Fruit fly (Drosophila melanogaster): ENCODE measurements around the gene CG15170.

CG15170 gene

DNA sequence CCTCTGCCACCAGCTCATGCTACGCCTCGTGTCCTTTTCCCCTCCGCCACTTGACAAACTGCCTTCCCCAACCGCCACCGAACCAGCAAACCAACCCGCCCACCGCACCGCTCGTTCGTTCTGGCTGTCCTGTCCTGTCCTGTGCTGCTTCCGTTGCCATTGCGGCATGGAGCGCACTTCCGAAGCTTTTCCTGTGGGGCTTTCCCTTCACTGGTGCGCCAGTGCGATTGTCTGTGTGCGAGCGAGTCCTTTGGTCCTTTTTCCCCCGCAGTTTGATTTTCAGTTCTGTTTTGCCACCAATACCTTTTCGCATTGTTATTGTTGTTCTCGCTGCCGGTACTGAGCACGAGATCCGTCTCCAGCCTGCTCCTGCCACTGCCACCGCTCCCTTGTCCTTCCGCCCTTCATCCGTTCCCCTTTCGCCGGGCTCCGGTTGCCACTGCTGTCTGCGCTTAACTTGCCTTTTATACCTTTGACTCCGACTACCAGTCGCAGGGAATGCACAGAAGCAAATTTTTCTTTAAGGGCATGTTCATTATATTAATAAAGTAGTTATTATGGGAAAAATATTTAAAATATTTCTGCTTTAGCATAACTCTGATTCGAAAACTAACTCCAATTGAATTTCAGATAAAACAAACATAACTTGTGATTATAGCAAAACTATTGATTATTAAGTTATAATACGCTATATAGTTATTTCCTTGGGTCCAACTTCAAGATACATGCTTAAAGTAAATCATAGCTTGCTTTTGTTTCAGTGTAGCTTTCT lies 34.1 kb upstream of the CG15170 start (continued):
- TF ChIP-seq achi (GFP tag; optimal IDR thresholded peaks at IDR 0.05) = peak; percentile 57
- peak; percentile 48 for TF ChIP-seq Hr4 (GFP tag; optimal IDR thresholded peaks at IDR 0.05)
- no peak for TF ChIP-seq CG15336 (GFP tag; IDR thresholded peaks at IDR 0.05)
- TF ChIP-seq svp (GFP tag) = peak; percentile 66
- peak; percentile 39 for TF ChIP-seq Sox14 (GFP tag; optimal IDR thresholded peaks at IDR 0.05)
- no peak for TF ChIP-seq Gug (GFP tag; IDR thresholded peaks at IDR 0.05)
- peak; percentile 28 for TF ChIP-seq CG4318 (GFP tag; optimal IDR thresholded peaks at IDR 0.05)
- peak; percentile 77 for TF ChIP-seq Ets96B (tag; optimal IDR thresholded peaks at IDR 0.05)
- TF ChIP-seq salr (GFP tag; optimal IDR thresholded peaks at IDR 0.05) = peak; percentile 31 to 39
- peak; percentile 29 for TF ChIP-seq CG11902 (GFP tag; optimal IDR thresholded peaks at IDR 0.05)
- peak; percentile 57 for TF ChIP-seq Smox (GFP tag; optimal IDR thresholded peaks at IDR 0.05)
- peak; percentile 10 for TF ChIP-seq CG16779 (tag; optimal IDR thresholded peaks at IDR 0.05)
- peak; percentile 51 for TF ChIP-seq topi (GFP tag; optimal IDR thresholded peaks at IDR 0.05)
- peak; percentile 47 for TF ChIP-seq CG10631 (GFP tag; optimal IDR thresholded peaks at IDR 0.05)
- TF ChIP-seq Hr39 (GFP tag; optimal IDR thresholded peaks at IDR 0.05) = peak; percentile 34
- peak; percentile 61 for TF ChIP-seq OdsH (GFP tag; optimal IDR thresholded peaks at IDR 0.05)
- no peak for TF ChIP-seq Hr38 (GFP tag; optimal IDR thresholded peaks at IDR 0.05)
- TF ChIP-seq cyc (GFP tag; optimal IDR thresholded peaks at IDR 0.05) = peak; percentile 28
- TF ChIP-seq Ets21C (GFP tag; optimal IDR thresholded peaks at IDR 0.05) = peak; percentile 33
- TF ChIP-seq dsx (GFP tag; optimal IDR thresholded peaks at IDR 0.05; ENCODE audit: poor library complexity, severe bottlenecking) = peak; percentile 69
- peak; percentile 81 for TF ChIP-seq CG3032 (tag; optimal IDR thresholded peaks at IDR 0.05)
- TF ChIP-seq CG6276 (GFP tag; optimal IDR thresholded peaks at IDR 0.05) = peak; percentile 32
- TF ChIP-seq fkh (GFP tag; optimal IDR thresholded peaks at IDR 0.05) = no peak
- TF ChIP-seq CG6854 (GFP tag; optimal IDR thresholded peaks at IDR 0.05) = no peak
- peak; percentile 55 for TF ChIP-seq Met (GFP tag; optimal IDR thresholded peaks at IDR 0.05)
- peak; percentile 48 for TF ChIP-seq CG34406 (GFP tag; optimal IDR thresholded peaks at IDR 0.05)
- peak; percentile 4 for TF ChIP-seq vri (GFP tag; optimal IDR thresholded peaks at IDR 0.05)
- TF ChIP-seq dac (GFP tag; optimal IDR thresholded peaks at IDR 0.05) = no peak
- peak; percentile 27 to 71 for TF ChIP-seq ss (GFP tag; optimal IDR thresholded peaks at IDR 0.05)
- peak; percentile 33 for TF ChIP-seq net (GFP tag; optimal IDR thresholded peaks at IDR 0.05)
- peak; percentile 90 for TF ChIP-seq Eip78C (GFP tag)
- peak; percentile 42 for TF ChIP-seq CG31627 (GFP tag; optimal IDR thresholded peaks at IDR 0.05)
- TF ChIP-seq Sox15 (GFP tag; optimal IDR thresholded peaks at IDR 0.05) = peak; percentile 42
- no peak for TF ChIP-seq Lpt (GFP tag; optimal IDR thresholded peaks at IDR 0.05)
- no peak for TF ChIP-seq fd85E (GFP tag; optimal IDR thresholded peaks at IDR 0.05)
- peak; percentile 54 for TF ChIP-seq CG6792 (GFP tag; optimal IDR thresholded peaks at IDR 0.05)
- peak; percentile 55 for TF ChIP-seq CG9139 (GFP tag; optimal IDR thresholded peaks at IDR 0.05)
- no peak for TF ChIP-seq CG6163 (GFP tag; IDR thresholded peaks at IDR 0.05)
- TF ChIP-seq spab (GFP tag; optimal IDR thresholded peaks at IDR 0.05) = peak; percentile 71

DNA sequence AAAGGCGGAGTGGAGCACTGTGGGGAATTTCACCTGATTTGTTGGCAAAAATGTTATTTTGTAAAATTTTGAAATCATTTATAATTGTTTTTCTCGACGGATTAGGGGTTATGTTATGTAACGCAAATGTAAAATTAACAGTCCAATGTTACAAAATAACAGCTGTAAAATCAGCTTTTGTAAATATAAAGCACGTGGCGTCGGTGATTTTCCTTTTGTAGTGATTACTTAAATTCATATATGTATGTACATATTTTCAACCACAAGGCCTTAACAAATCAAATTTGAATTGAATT lies 32.1 kb upstream of the CG15170 start, which contains the start of gene CG15172:
CG15172 (plus strand) TSS at position 197 of the 296 bp plus-strand sequence.
- no peak for TF ChIP-seq Gug (GFP tag; IDR thresholded peaks at IDR 0.05)
- TF ChIP-seq CG10631 (GFP tag; optimal IDR thresholded peaks at IDR 0.05) = no peak
- TF ChIP-seq CG11762 (GFP tag; optimal IDR thresholded peaks at IDR 0.05; ENCODE audit: insufficient read depth) = no peak
- no peak for TF ChIP-seq spab (GFP tag; optimal IDR thresholded peaks at IDR 0.05)
- no peak for TF ChIP-seq CG11902 (GFP tag; optimal IDR thresholded peaks at IDR 0.05)
- no peak for TF ChIP-seq Lpt (GFP tag; optimal IDR thresholded peaks at IDR 0.05)
- TF ChIP-seq fd59A (GFP tag; optimal IDR thresholded peaks at IDR 0.05) = no peak
- TF ChIP-seq CG34406 (GFP tag; optimal IDR thresholded peaks at IDR 0.05) = no peak
- TF ChIP-seq esn (GFP tag; optimal IDR thresholded peaks at IDR 0.05) = no peak
- no peak for TF ChIP-seq cyc (GFP tag; optimal IDR thresholded peaks at IDR 0.05)
- TF ChIP-seq OdsH (GFP tag; optimal IDR thresholded peaks at IDR 0.05) = no peak
- no peak for TF ChIP-seq CG3032 (tag; optimal IDR thresholded peaks at IDR 0.05)
- no peak for TF ChIP-seq CG10669 (GFP tag; optimal IDR thresholded peaks at IDR 0.05)
- TF ChIP-seq Hr4 (GFP tag; optimal IDR thresholded peaks at IDR 0.05) = no peak

Data from whole organism, prepupa.